Fruit fly (Drosophila melanogaster) whole organism, prepupa: ENCODE results near the gene CG12123.

Experiments
- Blimp-1 ChIP-seq: fragments of 200-800 bp; sonication (Bioruptor generic); optimal IDR thresholded peaks from 3 replicates; lab custom pipeline; 2017; ENCODE audit warnings: missing biosample characterization, missing genetic modification characterization, mild to moderate bottlenecking, moderate library complexity, missing genetic modification reagents
- CG10669 ChIP-seq: fragments of 200-800 bp; sonication (Bioruptor generic); optimal IDR thresholded peaks from 3 replicates; lab custom pipeline; 2018; ENCODE audit warnings: missing biosample characterization, mild to moderate bottlenecking, missing genetic modification characterization, moderate library complexity
- CG32006 ChIP-seq: fragments of 200-800 bp; sonication (Bioruptor generic); optimal IDR thresholded peaks from 3 replicates; lab custom pipeline; 2017; ENCODE audit warnings: missing biosample characterization, mild to moderate bottlenecking, missing genetic modification characterization
- Sox102F ChIP-seq: fragments of 200-800 bp; sonication (Bioruptor generic); optimal IDR thresholded peaks from 2 replicates; lab custom pipeline; 2016; ENCODE audit warnings: missing biosample characterization, mild to moderate bottlenecking, missing genetic modification characterization
- salr ChIP-seq, 2 experiments: fragments of 200-800 bp; sonication (Bioruptor generic); optimal IDR thresholded peaks; 3 replicates each; lab custom pipeline; 2016 to 2018; ENCODE audit warnings: missing biosample characterization in 2 of 2, missing genetic modification characterization in 2 of 2, mild to moderate bottlenecking in 1 of 2

DNA sequence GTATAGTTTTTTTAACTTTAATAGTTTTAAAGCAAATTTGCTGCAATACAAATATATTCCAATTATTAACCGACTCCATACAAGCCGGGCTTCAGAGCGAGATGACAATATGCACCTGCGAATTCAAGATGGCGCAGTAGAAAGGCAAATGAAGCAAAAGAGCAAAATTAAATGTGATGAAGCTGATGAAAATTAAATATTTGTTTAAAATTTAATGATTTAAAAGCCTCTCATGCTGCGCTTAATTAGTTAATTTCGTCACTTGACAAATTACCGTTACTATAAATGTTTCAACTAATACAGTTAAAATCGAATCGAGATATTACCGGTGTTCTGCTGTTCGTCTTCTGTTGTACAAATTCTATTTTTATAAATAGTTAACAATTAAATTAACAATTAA, 46.9 kb upstream of the CG12123 start, which contains the start of gene CG33181:
- TF ChIP-seq salr (GFP tag; optimal IDR thresholded peaks at IDR 0.05; lab: Kevin White, UChicago): no peak
- no peak for TF ChIP-seq Blimp-1 (GFP tag; lab: Kevin White, UChicago)
- TF ChIP-seq CG10669 (GFP tag; lab: Kevin White, UChicago): no peak
- TF ChIP-seq Sox102F (GFP tag; lab: Kevin White, UChicago): no peak
- no peak for TF ChIP-seq CG32006 (GFP tag; lab: Kevin White, UChicago)
